Fruit fly (Drosophila melanogaster) whole organism, prepupa: ENCODE data around the gene form3.

Experiments used
- Ets21C ChIP-seq: fragments of 200-800 bp; sonication (Bioruptor generic); optimal IDR thresholded peaks from 3 replicates; lab custom pipeline; 2016; ENCODE audit warnings: missing biosample characterization, missing genetic modification characterization
- lz ChIP-seq: fragments of 200-800 bp; sonication (Bioruptor generic); optimal IDR thresholded peaks from 3 replicates; lab custom pipeline; 2016; ENCODE audit warnings: missing biosample characterization, missing genetic modification characterization
- ss ChIP-seq, 2 experiments: fragments of 200-800 bp; sonication (Bioruptor generic); optimal IDR thresholded peaks; 2 replicates in 1 of 2; 3 replicates in 1 of 2; lab custom pipeline; 2017 to 2018; ENCODE audit warnings: mild to moderate bottlenecking in 2 of 2, missing biosample characterization in 2 of 2, missing genetic modification characterization in 2 of 2, moderate library complexity in 1 of 2

dm6 chr3L:7077258-7077657 is 17.4 kb upstream of the form3 start, which contains the start of gene CG8641:
- TF ChIP-seq lz (no peak), Ets21C (GFP tag; lab: Kevin White, UChicago) (no peak), ss (GFP tag; optimal IDR thresholded peaks at IDR 0.05; lab: Kevin White, UChicago) (no peak)
